Worm (Caenorhabditis elegans) whole organism, L4 larva: ENCODE data around the gene F46H5.5.

Experiments used
- ZK546.5 ChIP-seq, 2 experiments: sonication (generic microtip); optimal IDR thresholded peaks; 2 replicates each; lab custom pipeline; 2017; ENCODE audit warnings: missing biosample characterization in 2 of 2, missing genetic modification characterization in 2 of 2
- aly-2 ChIP-seq: sonication (generic microtip); optimal IDR thresholded peaks from 2 replicates; lab custom pipeline; 2018; ENCODE audit warnings: missing biosample characterization, missing genetic modification characterization
- dpl-1 ChIP-seq: fragments of 150-350 bp; optimal IDR thresholded peaks from 2 replicates; lab custom pipeline; 2014; ENCODE audit warnings: missing biosample characterization, missing genetic modification reagents, missing genetic modification characterization
- dve-1 ChIP-seq: sonication (generic microtip); optimal IDR thresholded peaks from 2 replicates; lab custom pipeline; 2017; ENCODE audit warnings: antibody characterized with exemption, mild to moderate bottlenecking, missing genetic modification characterization, missing compliant biosample characterization; ENCODE audit not compliant: insufficient read depth
- jun-1 ChIP-seq: fragments of 150-350 bp; optimal IDR thresholded peaks from 2 replicates; lab custom pipeline; 2014; ENCODE audit warnings: missing biosample characterization, missing genetic modification reagents, missing genetic modification characterization
- lin-1 ChIP-seq: fragments of 200-800 bp; sonication (Bioruptor generic); IDR thresholded peaks from 2 replicates; pipeline ENCODE4 v1.3.6; 2022; ENCODE audit warnings: missing genetic modification reagents, missing genetic modification characterization, missing compliant biosample characterization
- lin-15B ChIP-seq: fragments of 150-350 bp; sonication (generic microtip); optimal IDR thresholded peaks from 3 replicates; lab custom pipeline; 2014; ENCODE audit warnings: missing biosample characterization, missing genetic modification characterization
- nhr-11 ChIP-seq: fragments of 150-350 bp; optimal IDR thresholded peaks from 2 replicates; lab custom pipeline; 2014; ENCODE audit warnings: missing biosample characterization, missing genetic modification characterization
- nhr-25 ChIP-seq: sonication (generic microtip); optimal IDR thresholded peaks from 2 replicates; lab custom pipeline; 2017; ENCODE audit warnings: missing genetic modification characterization, mild to moderate bottlenecking, missing compliant biosample characterization, antibody characterized with exemption, moderate library complexity, borderline replicate concordance; ENCODE audit not compliant: insufficient read depth
- saeg-2 ChIP-seq: fragments of 200-800 bp; sonication (Bioruptor generic); IDR thresholded peaks from 2 replicates; pipeline ENCODE4 v1.3.6; 2022; ENCODE audit warnings: missing genetic modification reagents, missing genetic modification characterization, missing compliant biosample characterization
- snpc-4 ChIP-seq: fragments of 150-350 bp; optimal IDR thresholded peaks from 2 replicates; lab custom pipeline; 2014; ENCODE audit warnings: missing biosample characterization, missing genetic modification characterization
- zfp-3 ChIP-seq: fragments of 200-800 bp; sonication (Bioruptor generic); conservative IDR thresholded peaks from 2 replicates; pipeline ENCODE4 v1.3.6; 2022; ENCODE audit warnings: missing genetic modification reagents, missing genetic modification characterization, missing compliant biosample characterization

ce11 chrX:7268965-7269364, 12.2 kb upstream of the F46H5.5 start:
- TF ChIP-seq ZK546.5 (tag; optimal IDR thresholded peaks at IDR 0.05; lab: Kevin White, UChicago) (no peak), dve-1 (tag; lab: Kevin White, UChicago) (no peak), dpl-1 (no peak), nhr-25 (tag; lab: Kevin White, UChicago) (no peak), lin-1 (GFP tag; lab: Robert Waterston, UW) (no peak), zfp-3 (GFP tag; lab: Robert Waterston, UW) (no peak), snpc-4 (tag; lab: Kevin White, UChicago) (no peak), jun-1 (tag; lab: Kevin White, UChicago) (no peak), lin-15B (no peak), aly-2 (no peak), saeg-2 (GFP tag; lab: Robert Waterston, UW) (no peak), nhr-11 (no peak)
